Fruit fly (Drosophila melanogaster): Measurements from ENCODE around the gene CG7142.

Gene CG7142

dm6 chr3R:18245044-18245596 lies 34.2 kb downstream of the CG7142 start (continued):
- no peak for TF ChIP-seq fd3F (GFP tag; optimal IDR thresholded peaks at IDR 0.05)
- no peak for TF ChIP-seq Oli (tag; optimal IDR thresholded peaks at IDR 0.05)
- TF ChIP-seq C15 (GFP tag; IDR thresholded peaks at IDR 0.05), result no peak
- no peak for TF ChIP-seq Mrtf (GFP tag; IDR thresholded peaks at IDR 0.05)
- no peak for TF ChIP-seq CG3995 (GFP tag; optimal IDR thresholded peaks at IDR 0.05)
- TF ChIP-seq sc (optimal IDR thresholded peaks at IDR 0.05), result no peak
- no peak for TF ChIP-seq sc (GFP tag; optimal IDR thresholded peaks at IDR 0.05)
- TF ChIP-seq CG5180 (GFP tag; optimal IDR thresholded peaks at IDR 0.05), result no peak
- TF ChIP-seq CG9797 (GFP tag; optimal IDR thresholded peaks at IDR 0.05), result no peak
- TF ChIP-seq CG9609 (GFP tag; optimal IDR thresholded peaks at IDR 0.05), result no peak
- TF ChIP-seq nerfin-2 (GFP tag; IDR thresholded peaks at IDR 0.05; ENCODE audit: partially characterized antibody), result 0 out of 2 replicates have a peak, but pooled peaks have one; percentile 14
- TF ChIP-seq Ssrp (tag; optimal IDR thresholded peaks at IDR 0.05), result peak; percentile 0
- no peak for TF ChIP-seq Fer2 (tag; optimal IDR thresholded peaks at IDR 0.05)
- no peak for TF ChIP-seq CrebB (tag; optimal IDR thresholded peaks at IDR 0.05)
- TF ChIP-seq maf-S (GFP tag; optimal IDR thresholded peaks at IDR 0.05), result no peak
- no peak for TF ChIP-seq CG8281 (tag; optimal IDR thresholded peaks at IDR 0.05)
- TF ChIP-seq slou (GFP tag; optimal IDR thresholded peaks at IDR 0.05), result no peak
- no peak for TF ChIP-seq Hr3 (GFP tag; optimal IDR thresholded peaks at IDR 0.05)
- TF ChIP-seq Med (GFP tag), result no peak
- no peak for TF ChIP-seq Lhr (GFP tag; optimal IDR thresholded peaks at IDR 0.05)
- TF ChIP-seq mam (GFP tag; optimal IDR thresholded peaks at IDR 0.05), result no peak
- no peak for TF ChIP-seq CG13624 (GFP tag; optimal IDR thresholded peaks at IDR 0.05)
- no peak for TF ChIP-seq CG1792 (GFP tag; optimal IDR thresholded peaks at IDR 0.05)
- TF ChIP-seq mld (GFP tag; IDR thresholded peaks at IDR 0.05; ENCODE audit: partially characterized antibody), result no peak
- 0 out of 2 replicates have a peak, but pooled peaks have one; percentile 3 for TF ChIP-seq CG16779 (GFP tag; IDR thresholded peaks at IDR 0.05)
- TF ChIP-seq HLH4C (GFP tag; IDR thresholded peaks at IDR 0.05; ENCODE audit: partially characterized antibody), result no peak
- peak; percentile 74 for TF ChIP-seq pros (GFP tag; optimal IDR thresholded peaks at IDR 0.05)
- peak; percentile 35 for TF ChIP-seq cg (GFP tag; optimal IDR thresholded peaks at IDR 0.05)
- TF ChIP-seq B-H1 (GFP tag; IDR thresholded peaks at IDR 0.05), result no peak
- TF ChIP-seq CG4707 (GFP tag; optimal IDR thresholded peaks at IDR 0.05), result no peak
- peak; percentile 98 for TF ChIP-seq nerfin-1 (tag; optimal IDR thresholded peaks at IDR 0.05)
- no peak for TF ChIP-seq Stat92E (GFP tag; optimal IDR thresholded peaks at IDR 0.05)
- peak; percentile 16; the same call in 1 of the 2 replicates for TF ChIP-seq seq (GFP tag; IDR thresholded peaks at IDR 0.05)
- TF ChIP-seq CG12104 (GFP tag; optimal IDR thresholded peaks at IDR 0.05), result no peak
- no peak for TF ChIP-seq CG6254 (GFP tag; optimal IDR thresholded peaks at IDR 0.05)
- no peak for TF ChIP-seq dpn (GFP tag; optimal IDR thresholded peaks at IDR 0.05)
- TF ChIP-seq gro (GFP tag; optimal IDR thresholded peaks at IDR 0.05), result no peak
- no peak for TF ChIP-seq CG43689 (GFP tag; IDR thresholded peaks at IDR 0.05)
- TF ChIP-seq Aef1 (GFP tag; IDR thresholded peaks at IDR 0.05), result no peak
- no peak for TF ChIP-seq Doc2 (GFP tag; IDR thresholded peaks at IDR 0.05)
- no peak for TF ChIP-seq CG7556 (GFP tag; optimal IDR thresholded peaks at IDR 0.05)
- TF ChIP-seq CG9932 (GFP tag; IDR thresholded peaks at IDR 0.05), result no peak
- TF ChIP-seq Atf3 (GFP tag; optimal IDR thresholded peaks at IDR 0.05), result no peak
- TF ChIP-seq Antp (GFP tag; optimal IDR thresholded peaks at IDR 0.05), result no peak
- TF ChIP-seq CG8944 (GFP tag; optimal IDR thresholded peaks at IDR 0.05), result no peak
- TF ChIP-seq exex (tag; optimal IDR thresholded peaks at IDR 0.05), result no peak
- no peak for TF ChIP-seq sima (GFP tag; optimal IDR thresholded peaks at IDR 0.05)
- no peak for TF ChIP-seq NFAT (GFP tag; IDR thresholded peaks at IDR 0.05)
- no peak for TF ChIP-seq CG30403 (GFP tag; optimal IDR thresholded peaks at IDR 0.05)
- TF ChIP-seq psq (GFP tag; optimal IDR thresholded peaks at IDR 0.05), result no peak
- no peak for TF ChIP-seq CG10366 (GFP tag; IDR thresholded peaks at IDR 0.05)
